Fruit fly (Drosophila melanogaster): ENCODE results near the gene SMC5.

The SMC5 gene

dm6 chr3L:21617354-21617753 is 48.4 kb downstream of the SMC5 start, which contains the start of the genes S1P and CG11307:
S1P (minus strand) TSS chr3L:21617376.
CG11307 (plus strand) TSS chr3L:21617623.
- TF ChIP-seq fkh (GFP tag; optimal IDR thresholded peaks at IDR 0.05): peak; percentile 91
- TF ChIP-seq CG6808 (GFP tag; optimal IDR thresholded peaks at IDR 0.05): no peak
